Worm (Caenorhabditis elegans) whole organism, dauer: Measurements from ENCODE around the gene ZC204.12.

Experiments
- unc-62 ChIP-seq: sonication (generic microtip); optimal IDR thresholded peaks from 2 replicates; lab custom pipeline; 2017; ENCODE audit warnings: missing biosample characterization, missing genetic modification reagents, missing genetic modification characterization

The ZC204.12 gene

DNA sequence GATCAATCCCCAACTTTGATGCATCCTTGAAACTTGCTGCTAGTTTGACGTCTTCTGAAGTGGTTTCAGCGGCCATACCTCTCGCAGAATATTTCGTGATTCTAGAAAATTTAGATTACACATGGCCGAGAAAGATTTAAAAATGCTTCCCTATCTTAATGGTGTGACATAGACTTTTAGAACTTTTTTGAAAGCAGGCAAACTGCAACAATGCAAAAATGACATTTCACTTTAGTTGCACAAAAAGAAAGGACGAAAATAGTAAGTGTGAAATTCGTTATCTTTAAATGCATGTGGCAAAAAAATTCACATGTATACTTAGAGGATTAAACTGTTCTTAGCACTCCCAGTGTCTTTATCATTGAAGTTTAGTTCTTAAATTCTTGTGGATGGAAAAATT lies at the start of gene ZC204.12:
TSS of gene ZC204.12 (minus strand) at position 101 of the 400 bp plus-strand sequence.
- no peak for TF ChIP-seq unc-62 (GFP tag; lab: Kevin White, UChicago)

- no peak for TF ChIP-seq unc-62 (GFP tag; lab: Kevin White, UChicago)
Observed at ce11 chrII:1706385-1706784, 49.3 kb upstream of the ZC204.12 start, which contains the start of gene sdz-18. TSS of gene sdz-18 (minus strand) at chrII:1706485.

ce11 chrII:1703363-1703762 lies 46.3 kb upstream of the ZC204.12 start, which contains the start of gene fbxb-47:
TSS of gene fbxb-47 (minus strand) at chrII:1703463.
- no peak for TF ChIP-seq unc-62 (GFP tag; lab: Kevin White, UChicago)

DNA sequence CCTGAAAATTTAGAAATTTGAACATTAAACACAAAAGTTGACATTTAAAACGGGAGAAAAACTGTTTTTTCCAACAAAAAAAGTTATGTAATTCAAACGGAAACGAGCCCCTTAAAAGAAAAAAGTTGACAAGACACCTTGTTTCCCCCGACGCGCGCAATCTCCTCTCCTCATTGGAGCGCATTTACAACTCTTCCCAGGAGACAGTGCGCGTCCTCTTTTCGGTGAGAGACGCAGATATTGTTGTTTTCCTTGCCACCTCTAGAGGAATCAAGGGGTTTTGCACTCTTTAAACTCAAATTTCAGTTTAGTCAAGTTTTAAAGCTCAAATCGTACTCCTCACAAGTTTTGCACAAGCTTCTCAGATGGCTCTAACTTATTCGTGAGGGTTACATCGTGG lies 38.8 kb upstream of the ZC204.12 start, which contains the start of gene F58E1.13:
TSS of gene F58E1.13 (minus strand) at position 12 of the 400 bp plus-strand sequence.
- TF ChIP-seq unc-62 (GFP tag; lab: Kevin White, UChicago) = no peak

- TF ChIP-seq unc-62 (GFP tag; lab: Kevin White, UChicago) = no peak
Observed at ce11 chrII:1694530-1694929, 37.4 kb upstream of the ZC204.12 start, which contains the start of gene fbxc-26. TSS of gene fbxc-26 (minus strand) at chrII:1694630.

- TF ChIP-seq unc-62 (GFP tag; lab: Kevin White, UChicago) = no peak
Observed at ce11 chrII:1692827-1693226, 35.7 kb upstream of the ZC204.12 start, which contains the start of gene fbxc-21. TSS of gene fbxc-21 (minus strand) at chrII:1692927.

ce11 chrII:1691011-1691410 lies 33.9 kb upstream of the ZC204.12 start, which contains the start of gene fbxc-22:
TSS of gene fbxc-22 (minus strand) at chrII:1691111.
- TF ChIP-seq unc-62 (GFP tag; lab: Kevin White, UChicago) = no peak

DNA sequence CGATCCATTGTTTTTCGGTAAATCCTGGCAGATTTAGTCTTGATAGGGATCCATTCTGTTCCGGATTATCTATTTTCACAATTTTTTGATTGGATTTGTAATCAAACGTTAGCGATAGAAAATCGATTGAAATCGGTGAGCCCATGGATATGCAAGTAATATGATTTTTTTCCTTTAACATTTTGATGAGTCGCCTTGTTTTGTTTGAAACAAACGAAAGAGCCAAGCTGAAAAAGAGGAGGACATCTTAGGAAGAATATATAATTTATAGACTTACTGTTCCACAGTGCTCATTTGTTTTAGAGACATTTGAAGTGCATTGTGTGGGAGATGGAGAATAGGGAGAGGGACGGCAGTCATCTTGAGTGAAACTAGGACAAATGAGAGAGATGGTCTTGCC lies 31.7 kb upstream of the ZC204.12 start, which contains the start of the genes fbxb-18 and fbxb-19:
TSS of gene fbxb-18 (minus strand) at position 101 of the 400 bp plus-strand sequence.
TSS of gene fbxb-19 (minus strand) at position 369 of the 400 bp plus-strand sequence.
- TF ChIP-seq unc-62 (GFP tag; lab: Kevin White, UChicago) = no peak

ce11 chrII:1683742-1684141 lies 26.6 kb upstream of the ZC204.12 start, which contains the start of gene fbxb-25:
TSS of gene fbxb-25 (plus strand) at chrII:1684042.
- no peak for TF ChIP-seq unc-62 (GFP tag; lab: Kevin White, UChicago)

DNA sequence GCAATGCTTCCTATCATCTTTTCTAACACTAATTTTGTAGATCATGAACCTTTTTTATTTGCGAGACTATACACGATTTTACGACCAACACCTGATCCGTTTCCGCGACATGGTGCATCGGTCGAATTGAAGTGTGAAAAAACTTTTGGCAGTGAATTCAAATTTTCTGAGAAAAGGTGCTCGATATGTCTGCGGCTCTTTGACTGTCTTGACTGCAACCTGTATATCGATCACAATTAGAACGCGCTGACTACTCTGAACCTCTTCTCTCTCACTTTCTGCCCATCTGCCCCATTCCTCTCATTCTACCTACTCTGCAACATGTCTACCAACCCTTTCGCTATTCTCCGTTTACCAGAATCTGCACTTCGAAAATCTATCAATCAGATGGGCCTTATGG lies 25.1 kb upstream of the ZC204.12 start, which contains the start of gene fbxb-26:
TSS of gene fbxb-26 (plus strand) at position 301 of the 400 bp plus-strand sequence.
- TF ChIP-seq unc-62 (GFP tag; lab: Kevin White, UChicago) = no peak

ce11 chrII:1679081-1679480 lies 22.0 kb upstream of the ZC204.12 start, which contains the start of gene irld-36:
TSS of gene irld-36 (plus strand) at chrII:1679381.
- no peak for TF ChIP-seq unc-62 (GFP tag; lab: Kevin White, UChicago)

DNA sequence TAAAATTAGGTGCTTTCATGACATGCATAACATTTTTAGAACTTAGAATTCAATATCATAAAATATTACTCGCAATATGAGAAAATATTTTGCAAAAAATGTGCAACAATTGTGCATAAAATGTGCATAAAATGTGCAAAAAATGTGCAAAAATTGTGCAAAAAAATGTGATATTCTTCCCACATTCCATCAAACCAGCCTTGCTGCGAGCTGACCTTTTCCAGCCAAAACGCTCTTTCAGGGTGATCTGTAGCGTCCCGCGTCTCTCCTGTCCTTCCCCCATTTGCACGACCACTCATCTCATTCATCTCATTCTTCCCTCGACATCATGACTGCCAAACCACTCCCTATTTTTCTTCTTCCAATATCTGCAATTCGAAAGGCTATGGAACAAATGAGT lies 19.0 kb upstream of the ZC204.12 start, which contains the start of gene fbxb-17:
TSS of gene fbxb-17 (plus strand) at position 301 of the 400 bp plus-strand sequence.
- TF ChIP-seq unc-62 (GFP tag; lab: Kevin White, UChicago) = no peak

- TF ChIP-seq unc-62 (GFP tag; lab: Kevin White, UChicago) = no peak
Observed at ce11 chrII:1672673-1673072, 15.6 kb upstream of the ZC204.12 start.

- no peak for TF ChIP-seq unc-62 (GFP tag; lab: Kevin White, UChicago)
Observed at ce11 chrII:1670985-1671384, 13.9 kb upstream of the ZC204.12 start.

DNA sequence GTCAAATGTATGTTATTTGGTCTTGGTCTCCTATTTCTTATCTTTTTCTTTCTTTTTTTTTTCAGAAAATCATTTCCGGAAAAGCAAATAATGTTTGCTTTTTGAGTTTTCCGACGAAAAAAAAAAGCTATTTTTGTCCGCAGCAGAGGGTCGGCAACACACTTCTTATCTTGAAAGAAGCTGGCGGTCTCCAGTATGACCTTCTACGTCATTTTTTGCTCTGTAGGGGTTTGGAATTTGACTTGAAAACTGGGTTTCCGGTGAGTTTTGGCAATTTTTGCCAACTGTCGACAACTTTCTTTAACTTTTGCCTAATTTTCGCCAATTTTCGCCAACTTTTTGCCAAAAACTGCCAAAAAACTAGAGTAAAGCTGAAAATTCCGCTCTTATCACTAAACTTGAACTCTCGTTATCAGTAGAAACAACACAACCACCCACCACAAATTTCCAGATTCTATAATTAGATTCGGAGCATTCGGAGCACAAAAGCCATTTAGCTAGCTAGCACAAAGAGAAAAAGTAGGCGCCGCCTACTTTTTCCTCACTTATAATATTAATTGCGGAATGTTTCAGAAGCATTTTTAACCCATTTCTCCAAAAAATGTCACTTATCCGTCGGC lies 13.3 kb upstream of the ZC204.12 start, which contains the start of gene nhx-6:
TSS of gene nhx-6 (plus strand) at position 570 of the 620 bp plus-strand sequence.
- TF ChIP-seq unc-62 (GFP tag; lab: Kevin White, UChicago) = no peak

ce11 chrII:1668913-1669312 lies 11.8 kb upstream of the ZC204.12 start, which contains the start of gene srw-97:
TSS of gene srw-97 (minus strand) at chrII:1669013.
- no peak for TF ChIP-seq unc-62 (GFP tag; lab: Kevin White, UChicago)
